Fruit fly (Drosophila melanogaster) whole organism, embryonic: Measurements from ENCODE around the gene nmo.

Source experiments
- ATbp ChIP-seq: fragments of 200-800 bp; sonication (Bioruptor generic); optimal IDR thresholded peaks from 2 replicates; lab custom pipeline; 2017; ENCODE audit warnings: missing biosample characterization, mild to moderate bottlenecking, missing genetic modification characterization, missing genetic modification reagents
- Abd-B ChIP-seq: fragments of 200-800 bp; sonication (Bioruptor generic); optimal IDR thresholded peaks from 2 replicates; lab custom pipeline; 2018; ENCODE audit warnings: missing biosample characterization, mild to moderate bottlenecking, missing genetic modification characterization, moderate library complexity
- Adf1 ChIP-seq: fragments of 200-800 bp; sonication (Bioruptor generic); IDR thresholded peaks from 2 replicates; pipeline ENCODE4 v1.3.6; 2022; ENCODE audit warnings: missing biosample characterization, missing genetic modification characterization
- CG10209 ChIP-seq: fragments of 200-800 bp; sonication (Bioruptor generic); optimal IDR thresholded peaks from 3 replicates; lab custom pipeline; 2017; ENCODE audit warnings: missing biosample characterization, mild to moderate bottlenecking, missing genetic modification characterization, missing genetic modification reagents
- CG10543 ChIP-seq: fragments of 200-800 bp; sonication (Bioruptor generic); optimal IDR thresholded peaks from 3 replicates; lab custom pipeline; 2017; ENCODE audit warnings: missing biosample characterization, mild to moderate bottlenecking, missing genetic modification characterization, moderate library complexity
- CG12155 ChIP-seq: fragments of 200-800 bp; sonication (Bioruptor generic); optimal IDR thresholded peaks from 3 replicates; lab custom pipeline; 2016; ENCODE audit warnings: missing biosample characterization, missing genetic modification characterization
- CG12659 ChIP-seq: fragments of 200-800 bp; sonication (Bioruptor generic); optimal IDR thresholded peaks from 3 replicates; lab custom pipeline; 2017; ENCODE audit warnings: mild to moderate bottlenecking, missing biosample characterization, missing genetic modification reagents, missing genetic modification characterization
- CG12769 ChIP-seq: fragments of 200-800 bp; sonication (Bioruptor generic); optimal IDR thresholded peaks from 2 replicates; lab custom pipeline; 2019; ENCODE audit warnings: missing biosample characterization, mild to moderate bottlenecking, missing genetic modification characterization, moderate library complexity
- CG13287 ChIP-seq: fragments of 200-800 bp; sonication (Bioruptor generic); IDR thresholded peaks from 2 replicates; pipeline ENCODE4 v1.3.6; 2022; ENCODE audit warnings: missing biosample characterization, missing genetic modification characterization; ENCODE audit not compliant: partially characterized antibody
- CG15011 ChIP-seq: fragments of 200-800 bp; sonication (Bioruptor generic); optimal IDR thresholded peaks from 3 replicates; lab custom pipeline; 2018; ENCODE audit warnings: missing biosample characterization, mild to moderate bottlenecking, missing genetic modification characterization
- CG15073 ChIP-seq: fragments of 200-800 bp; sonication (Bioruptor generic); optimal IDR thresholded peaks from 2 replicates; lab custom pipeline; 2016; ENCODE audit warnings: missing biosample characterization, missing genetic modification characterization
- CG15269 ChIP-seq: fragments of 200-800 bp; sonication (Bioruptor generic); optimal IDR thresholded peaks from 2 replicates; lab custom pipeline; 2018; ENCODE audit warnings: missing biosample characterization, mild to moderate bottlenecking, missing genetic modification characterization, moderate library complexity
- CG15514 ChIP-seq: fragments of 200-800 bp; sonication (Bioruptor generic); optimal IDR thresholded peaks from 3 replicates; lab custom pipeline; 2017; ENCODE audit warnings: missing biosample characterization, missing genetic modification characterization, mild to moderate bottlenecking, moderate library complexity, missing genetic modification reagents
- CG15696 ChIP-seq: fragments of 200-800 bp; sonication (Bioruptor generic); optimal IDR thresholded peaks from 2 replicates; lab custom pipeline; 2019; ENCODE audit warnings: missing biosample characterization, mild to moderate bottlenecking, missing genetic modification characterization, moderate library complexity
- CG17328 ChIP-seq: fragments of 200-800 bp; sonication (Bioruptor generic); IDR thresholded peaks from 2 replicates; pipeline ENCODE4 v1.3.6; 2022; ENCODE audit warnings: missing biosample characterization, missing genetic modification characterization
- CG17829 ChIP-seq: fragments of 200-800 bp; optimal IDR thresholded peaks from 2 replicates; lab custom pipeline; 2019; ENCODE audit warnings: missing biosample characterization, mild to moderate bottlenecking, missing genetic modification characterization, moderate library complexity
- CG2116 ChIP-seq: fragments of 200-800 bp; sonication (Bioruptor generic); optimal IDR thresholded peaks from 3 replicates; lab custom pipeline; 2018; ENCODE audit warnings: missing biosample characterization, mild to moderate bottlenecking, missing genetic modification characterization
- CG30020 ChIP-seq: fragments of 200-800 bp; optimal IDR thresholded peaks from 2 replicates; lab custom pipeline; 2019; ENCODE audit warnings: missing biosample characterization, mild to moderate bottlenecking, missing genetic modification characterization, moderate library complexity
- CG3995 ChIP-seq: fragments of 200-800 bp; sonication (Bioruptor generic); optimal IDR thresholded peaks from 3 replicates; lab custom pipeline; 2016; ENCODE audit warnings: missing biosample characterization, missing genetic modification characterization
- CG5245 ChIP-seq: fragments of 200-800 bp; sonication (Bioruptor generic); optimal IDR thresholded peaks from 3 replicates; lab custom pipeline; 2016; ENCODE audit warnings: missing biosample characterization, missing genetic modification characterization
- CG6765 ChIP-seq: fragments of 200-800 bp; sonication (Bioruptor generic); optimal IDR thresholded peaks from 3 replicates; lab custom pipeline; 2017; ENCODE audit warnings: missing biosample characterization, mild to moderate bottlenecking, missing genetic modification characterization
- CG7745 ChIP-seq: fragments of 200-800 bp; sonication (Bioruptor generic); optimal IDR thresholded peaks from 2 replicates; lab custom pipeline; 2018; ENCODE audit warnings: missing biosample characterization, mild to moderate bottlenecking, missing genetic modification characterization, moderate library complexity
- CG7928 ChIP-seq: fragments of 200-800 bp; sonication (Bioruptor generic); optimal IDR thresholded peaks from 2 replicates; lab custom pipeline; 2017; ENCODE audit warnings: missing biosample characterization, mild to moderate bottlenecking, missing genetic modification characterization
- CG9932 ChIP-seq: fragments of 200-800 bp; sonication (Bioruptor generic); IDR thresholded peaks from 2 replicates; pipeline ENCODE4 v1.3.6; 2022; ENCODE audit warnings: missing biosample characterization, missing genetic modification characterization
- Dip2 ChIP-seq: fragments of 200-800 bp; sonication (Bioruptor generic); IDR thresholded peaks from 2 replicates; pipeline ENCODE4 v1.3.6; 2022; ENCODE audit warnings: missing biosample characterization, missing genetic modification characterization
- Dip3 ChIP-seq: fragments of 200-800 bp; sonication (Bioruptor generic); optimal IDR thresholded peaks from 3 replicates; lab custom pipeline; 2016; ENCODE audit warnings: missing biosample characterization, missing genetic modification characterization
- Drgx ChIP-seq: fragments of 200-800 bp; sonication (Bioruptor generic); IDR thresholded peaks from 2 replicates; pipeline ENCODE4 v1.3.6; 2022; ENCODE audit warnings: missing biosample characterization, missing genetic modification characterization
- Ets65A ChIP-seq: fragments of 200-800 bp; sonication (Bioruptor generic); peaks from one replicate; lab custom pipeline; 2016; ENCODE audit warnings: missing biosample characterization, missing genetic modification characterization
- Ets97D ChIP-seq: fragments of 200-800 bp; sonication (Bioruptor generic); optimal IDR thresholded peaks from 3 replicates; lab custom pipeline; 2016; ENCODE audit warnings: missing biosample characterization, missing genetic modification characterization
- GATAe ChIP-seq: fragments of 200-800 bp; sonication (Bioruptor generic); conservative IDR thresholded peaks from 2 replicates; pipeline ENCODE4 v1.3.6; 2022; ENCODE audit warnings: missing biosample characterization, missing genetic modification characterization
- HLH54F ChIP-seq: fragments of 200-800 bp; sonication (Bioruptor generic); optimal IDR thresholded peaks from 3 replicates; lab custom pipeline; 2016; ENCODE audit warnings: missing biosample characterization, missing genetic modification characterization
- Side ChIP-seq: fragments of 200-800 bp; sonication (Bioruptor generic); optimal IDR thresholded peaks from 2 replicates; lab custom pipeline; 2016; ENCODE audit warnings: missing biosample characterization, missing genetic modification characterization
- Six4 ChIP-seq: fragments of 200-800 bp; sonication (Bioruptor generic); optimal IDR thresholded peaks from 2 replicates; lab custom pipeline; 2016; ENCODE audit warnings: missing biosample characterization, missing genetic modification characterization
- Trl ChIP-seq, 3 experiments: fragments of >200 bp in 2 of 3; fragments of 200-800 bp in 1 of 3; sonication (Bioruptor generic) in 1 of 3; optimal IDR thresholded peaks; 2 replicates in 1 of 3; 3 replicates in 2 of 3; lab custom pipeline; 2016 to 2017; ENCODE audit warnings: missing biosample characterization in 1 of 3, missing genetic modification characterization in 1 of 3
- abd-A ChIP-seq: fragments of 200-800 bp; sonication (Bioruptor generic); optimal IDR thresholded peaks from 3 replicates; lab custom pipeline; 2019; ENCODE audit warnings: missing biosample characterization, mild to moderate bottlenecking, missing genetic modification characterization, moderate library complexity
- bcd ChIP-seq: fragments of 200-800 bp; sonication (Bioruptor generic); optimal IDR thresholded peaks from 2 replicates; lab custom pipeline; 2017; ENCODE audit warnings: missing biosample characterization, mild to moderate bottlenecking, missing genetic modification characterization
- cwo ChIP-seq: fragments of 200-800 bp; sonication (Bioruptor generic); optimal IDR thresholded peaks from 3 replicates; lab custom pipeline; 2017; ENCODE audit warnings: missing biosample characterization, missing genetic modification characterization, mild to moderate bottlenecking, moderate library complexity, missing genetic modification reagents
- eve ChIP-seq, 2 experiments: fragments of >200 bp; optimal IDR thresholded peaks; 2 replicates each; lab custom pipeline; 2017; ENCODE audit warnings: missing biosample characterization in 2 of 2, missing genetic modification characterization in 2 of 2
- fd64A ChIP-seq: fragments of 200-800 bp; sonication (Bioruptor generic); optimal IDR thresholded peaks from 3 replicates; lab custom pipeline; 2018; ENCODE audit warnings: missing biosample characterization, mild to moderate bottlenecking, missing genetic modification characterization
- gro ChIP-seq: fragments of 200-800 bp; sonication (Bioruptor generic); optimal IDR thresholded peaks from 2 replicates; lab custom pipeline; 2016; ENCODE audit warnings: missing biosample characterization, missing genetic modification characterization
- gsb-n ChIP-seq: fragments of 200-800 bp; sonication (Bioruptor generic); optimal IDR thresholded peaks from 3 replicates; lab custom pipeline; 2018; ENCODE audit warnings: missing biosample characterization, mild to moderate bottlenecking, missing genetic modification characterization
- nmo ChIP-seq: fragments of 200-800 bp; sonication (Bioruptor generic); optimal IDR thresholded peaks from 2 replicates; lab custom pipeline; 2018; ENCODE audit warnings: missing biosample characterization, mild to moderate bottlenecking, missing genetic modification characterization, moderate library complexity
- pros ChIP-seq: fragments of 200-800 bp; sonication (Bioruptor generic); optimal IDR thresholded peaks from 3 replicates; lab custom pipeline; 2019; ENCODE audit warnings: missing biosample characterization, mild to moderate bottlenecking, missing genetic modification characterization, moderate library complexity
- pzg ChIP-seq: fragments of 200-800 bp; sonication (Bioruptor generic); optimal IDR thresholded peaks from 3 replicates; lab custom pipeline; 2018; ENCODE audit warnings: missing biosample characterization, mild to moderate bottlenecking, missing genetic modification characterization, moderate library complexity
- sd ChIP-seq: fragments of 200-800 bp; sonication (Bioruptor generic); optimal IDR thresholded peaks from 3 replicates; lab custom pipeline; 2018; ENCODE audit warnings: missing biosample characterization, mild to moderate bottlenecking, missing genetic modification characterization, moderate library complexity
- tin ChIP-seq: fragments of 200-800 bp; sonication (Bioruptor generic); optimal IDR thresholded peaks from 3 replicates; lab custom pipeline; 2016; ENCODE audit warnings: missing biosample characterization, missing genetic modification characterization
- yki ChIP-seq: fragments of >200 bp; optimal IDR thresholded peaks from 3 replicates; lab custom pipeline; 2018
- zen ChIP-seq: fragments of 200-800 bp; sonication (Bioruptor generic); optimal IDR thresholded peaks from 3 replicates; lab custom pipeline; 2018; ENCODE audit warnings: missing biosample characterization, mild to moderate bottlenecking, missing genetic modification characterization, moderate library complexity

Gene nmo

DNA sequence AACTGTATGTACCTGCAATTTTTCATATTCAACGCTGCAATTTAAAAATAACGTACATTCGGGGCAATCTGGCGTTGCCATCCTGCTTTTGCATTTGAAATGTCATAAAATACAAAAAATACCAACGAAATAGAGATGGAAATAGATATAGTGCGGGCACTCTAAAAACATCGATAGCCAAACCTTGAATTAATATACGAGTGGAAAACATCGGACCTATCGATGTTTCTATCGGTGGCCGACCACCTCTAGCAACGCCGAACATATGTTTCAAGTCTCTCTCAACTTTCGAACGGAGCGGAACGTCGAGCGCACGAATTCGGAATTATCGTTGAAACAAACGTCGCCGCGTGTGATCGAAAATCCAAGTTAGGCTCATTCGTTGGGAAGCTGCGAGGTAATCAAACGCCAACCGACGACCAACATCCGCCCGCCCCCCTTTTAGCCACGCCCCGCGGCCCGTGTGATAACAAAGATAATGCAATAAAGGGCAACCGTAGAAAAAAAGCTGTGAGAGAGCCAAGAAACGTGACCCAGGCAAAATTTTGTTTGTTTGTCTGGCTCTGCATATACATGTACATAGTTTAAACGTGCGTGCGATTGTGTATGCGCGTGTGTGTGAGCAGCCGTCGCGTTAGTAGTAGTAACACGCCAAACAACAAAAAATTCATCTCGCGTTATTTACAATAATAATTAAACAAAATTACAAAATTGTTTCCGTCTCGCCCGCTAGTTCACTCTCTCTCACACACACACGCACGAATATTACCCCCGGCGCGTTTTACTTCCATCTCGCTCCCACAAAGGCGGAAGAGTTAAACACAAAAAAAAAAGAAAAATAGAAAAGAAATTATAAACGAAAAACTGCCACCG, at the start of gene nmo:
TSS of gene nmo (plus strand) at position 270 of the 873 bp plus-strand sequence.
- TF ChIP-seq CG10209 (GFP tag; lab: Kevin White, UChicago), result no peak
- no peak for TF ChIP-seq CG17328 (GFP tag; lab: Robert Waterston, UW)
- TF ChIP-seq gro, result peak; percentile 67
- TF ChIP-seq CG15011 (GFP tag; lab: Kevin White, UChicago), result no peak
- peak; percentile 3 for TF ChIP-seq CG30020 (tag; lab: Kevin White, UChicago)
- peak; percentile 68 for TF ChIP-seq CG10543 (GFP tag; lab: Kevin White, UChicago)
- TF ChIP-seq HLH54F (GFP tag; lab: Kevin White, UChicago), result no peak
- no peak for TF ChIP-seq CG12769
- TF ChIP-seq Ets65A (GFP tag; lab: Kevin White, UChicago), result peak; percentile 66
- TF ChIP-seq CG9932 (GFP tag; lab: Robert Waterston, UW), result no peak
- TF ChIP-seq GATAe (GFP tag; lab: Robert Waterston, UW), result no peak
- peak; percentile 82 for TF ChIP-seq CG15514 (GFP tag; lab: Kevin White, UChicago)
- no peak for TF ChIP-seq Drgx (GFP tag; lab: Robert Waterston, UW)
- TF ChIP-seq CG2116, result peak; percentile 71
- TF ChIP-seq Side (GFP tag; lab: Kevin White, UChicago), result peak; percentile 23
- peak; percentile 43 for TF ChIP-seq zen (tag; lab: Kevin White, UChicago)
- TF ChIP-seq yki (lab: Kevin White, UChicago), result no peak
- no peak for TF ChIP-seq eve (GFP tag; optimal IDR thresholded peaks at IDR 0.05; lab: Kevin White, UChicago)
- peak; percentile 14 for TF ChIP-seq CG15269
- no peak for TF ChIP-seq CG7928 (GFP tag; lab: Kevin White, UChicago)
- TF ChIP-seq Six4 (GFP tag; lab: Kevin White, UChicago), result no peak
- TF ChIP-seq CG5245 (GFP tag; lab: Kevin White, UChicago), result no peak
- TF ChIP-seq CG3995 (GFP tag; lab: Kevin White, UChicago), result peak; percentile 57
- TF ChIP-seq CG12659, result peak; percentile 41
- TF ChIP-seq nmo (GFP tag; lab: Kevin White, UChicago), result peak; percentile 93
- no peak for TF ChIP-seq Dip2 (GFP tag; lab: Robert Waterston, UW)
- TF ChIP-seq CG17829 (tag; lab: Kevin White, UChicago), result peak; percentile 43
- peak; percentile 57 for TF ChIP-seq Abd-B (GFP tag; lab: Kevin White, UChicago)
- TF ChIP-seq Dip3 (GFP tag; lab: Kevin White, UChicago), result no peak
- TF ChIP-seq sd (tag; lab: Kevin White, UChicago), result peak; percentile 25
- peak; percentile 85 for TF ChIP-seq Ets97D
- no peak for TF ChIP-seq CG12155 (GFP tag; lab: Kevin White, UChicago)
- TF ChIP-seq tin (GFP tag; lab: Kevin White, UChicago), result peak; percentile 34
- TF ChIP-seq CG6765, result peak; percentile 72
- TF ChIP-seq CG13287 (GFP tag; lab: Robert Waterston, UW), result no peak
- no peak for TF ChIP-seq Adf1
- TF ChIP-seq CG7745 (tag; lab: Kevin White, UChicago), result no peak
- TF ChIP-seq fd64A (GFP tag; lab: Kevin White, UChicago), result peak; percentile 31
- peak; percentile 5 for TF ChIP-seq ATbp (GFP tag; lab: Kevin White, UChicago)
- TF ChIP-seq CG15073 (GFP tag; lab: Kevin White, UChicago), result no peak
- TF ChIP-seq abd-A (tag; lab: Kevin White, UChicago), result peak; percentile 52
- peak in 1 of 2 experiments; percentile 37 for TF ChIP-seq Trl (optimal IDR thresholded peaks at IDR 0.05; lab: Kevin White, UChicago)
- peak; percentile 52 for TF ChIP-seq Trl (GFP tag; optimal IDR thresholded peaks at IDR 0.05; lab: Kevin White, UChicago)
- no peak for TF ChIP-seq bcd (GFP tag; lab: Kevin White, UChicago)
- peak; percentile 99 for TF ChIP-seq cwo (GFP tag; lab: Kevin White, UChicago)
- TF ChIP-seq pzg (GFP tag; lab: Kevin White, UChicago), result peak; percentile 99
- TF ChIP-seq CG15696 (tag; lab: Kevin White, UChicago), result no peak
- TF ChIP-seq pros, result peak; percentile 47
- no peak for TF ChIP-seq gsb-n (tag; lab: Kevin White, UChicago)
